Worm (Caenorhabditis elegans) whole organism, early embryonic: ENCODE data around the gene idpb-3.

Experiments used
- B0310.2 ChIP-seq: sonication (generic microtip); optimal IDR thresholded peaks from 2 replicates; lab custom pipeline; 2016; ENCODE audit warnings: mild to moderate bottlenecking, missing genetic modification characterization, missing compliant biosample characterization
- F13C5.2 ChIP-seq: sonication (generic microtip); optimal IDR thresholded peaks from 2 replicates; lab custom pipeline; 2017; ENCODE audit warnings: mild to moderate bottlenecking, missing genetic modification characterization, inconsistent platforms, missing compliant biosample characterization
- aly-1 ChIP-seq: sonication (generic microtip); optimal IDR thresholded peaks from 2 replicates; lab custom pipeline; 2016; ENCODE audit warnings: missing genetic modification characterization, missing compliant biosample characterization
- ama-1 ChIP-seq: fragments of 150-350 bp; optimal IDR thresholded peaks from 2 replicates; lab custom pipeline; 2014
- ceh-13 ChIP-seq: fragments of 200-800 bp; sonication (Bioruptor generic); optimal IDR thresholded peaks from 2 replicates; lab custom pipeline; 2018; ENCODE audit warnings: mild to moderate bottlenecking, missing genetic modification characterization, missing compliant biosample characterization
- ceh-36 ChIP-seq: sonication (generic microtip); optimal IDR thresholded peaks from 2 replicates; lab custom pipeline; 2016; ENCODE audit warnings: missing genetic modification characterization, inconsistent platforms, missing compliant biosample characterization
- ets-7 ChIP-seq: sonication (generic microtip); optimal IDR thresholded peaks from 2 replicates; lab custom pipeline; 2016; ENCODE audit warnings: missing genotype, missing genetic modification characterization, missing compliant biosample characterization
- flt-1 ChIP-seq: fragments of 200-800 bp; sonication (Bioruptor generic); IDR thresholded peaks from 2 replicates; pipeline ENCODE4 v1.3.6; 2022; ENCODE audit warnings: missing genetic modification characterization, missing compliant biosample characterization
- hmbx-1 ChIP-seq: sonication (generic microtip); optimal IDR thresholded peaks from 2 replicates; lab custom pipeline; 2016; ENCODE audit warnings: mild to moderate bottlenecking, missing genetic modification characterization, missing compliant biosample characterization
- hmg-4 ChIP-seq: fragments of 200-800 bp; sonication (Bioruptor generic); optimal IDR thresholded peaks from 2 replicates; lab custom pipeline; 2018; ENCODE audit warnings: mild to moderate bottlenecking, missing genetic modification characterization, missing compliant biosample characterization
- hnd-1 ChIP-seq: sonication (generic microtip); optimal IDR thresholded peaks from 2 replicates; lab custom pipeline; 2016; ENCODE audit warnings: missing genetic modification characterization, missing compliant biosample characterization
- pes-1 ChIP-seq: fragments of 200-800 bp; sonication (Bioruptor generic); IDR thresholded peaks from 2 replicates; pipeline ENCODE4 v1.3.6; 2022; ENCODE audit warnings: missing genetic modification reagents, missing genetic modification characterization, missing compliant biosample characterization
- scrt-1 ChIP-seq: fragments of 200-800 bp; sonication (Bioruptor generic); IDR thresholded peaks from 2 replicates; pipeline ENCODE4 v1.3.6; 2022; ENCODE audit warnings: missing genetic modification characterization, missing compliant biosample characterization
- sea-1 ChIP-seq: fragments of 200-800 bp; sonication (Bioruptor generic); conservative IDR thresholded peaks from 2 replicates; pipeline ENCODE4 v1.3.6; 2022; ENCODE audit warnings: missing genetic modification characterization, missing compliant biosample characterization
- tbx-11 ChIP-seq: fragments of 200-800 bp; sonication (Bioruptor generic); IDR thresholded peaks from 2 replicates; pipeline ENCODE4 v1.3.6; 2022; ENCODE audit warnings: missing genetic modification characterization, missing compliant biosample characterization
- tbx-37 ChIP-seq: fragments of 200-800 bp; sonication (Bioruptor generic); conservative IDR thresholded peaks from 2 replicates; pipeline ENCODE4 v1.3.6; 2022; ENCODE audit warnings: missing genetic modification reagents, missing genetic modification characterization, missing compliant biosample characterization
- tra-4 ChIP-seq: sonication (generic microtip); optimal IDR thresholded peaks from 2 replicates; lab custom pipeline; 2017; ENCODE audit warnings: missing genetic modification characterization, missing compliant biosample characterization

The idpb-3 gene

ce11 chrII:5103189-5103588 is 1.6 kb upstream of the idpb-3 start:
- TF ChIP-seq tra-4 (tag; lab: Kevin White, UChicago) = no peak
- TF ChIP-seq tbx-11 (GFP tag; lab: Robert Waterston, UW) = no peak
- TF ChIP-seq flt-1 (GFP tag; lab: Robert Waterston, UW) = no peak
- TF ChIP-seq hnd-1 (tag; lab: Kevin White, UChicago) = no peak
- TF ChIP-seq ceh-13 (GFP tag; lab: Kevin White, UChicago) = no peak
- TF ChIP-seq hmg-4 (GFP tag; lab: Kevin White, UChicago) = no peak
- TF ChIP-seq F13C5.2 (tag; lab: Kevin White, UChicago) = no peak
- TF ChIP-seq aly-1 (tag; lab: Kevin White, UChicago) = no peak
- no peak for TF ChIP-seq ama-1
- no peak for TF ChIP-seq ets-7
- TF ChIP-seq hmbx-1 = no peak
- TF ChIP-seq sea-1 = no peak
- TF ChIP-seq pes-1 (GFP tag; lab: Robert Waterston, UW) = no peak
- no peak for TF ChIP-seq scrt-1

- no peak for TF ChIP-seq ama-1
- no peak for TF ChIP-seq scrt-1
- TF ChIP-seq B0310.2 (tag; lab: Kevin White, UChicago) = no peak
- TF ChIP-seq F13C5.2 (tag; lab: Kevin White, UChicago) = no peak
- TF ChIP-seq hnd-1 (tag; lab: Kevin White, UChicago) = no peak
- TF ChIP-seq ceh-36 (tag; lab: Kevin White, UChicago) = no peak
Measured at ce11 chrII:5099649-5100048, 2.0 kb downstream of the idpb-3 start, which contains the start of gene C04G6.6. C04G6.6 (minus strand) TSS chrII:5099749.

- no peak for TF ChIP-seq scrt-1
- TF ChIP-seq tra-4 (tag; lab: Kevin White, UChicago) = no peak
- no peak for TF ChIP-seq ama-1
- no peak for TF ChIP-seq flt-1 (GFP tag; lab: Robert Waterston, UW)
- TF ChIP-seq hnd-1 (tag; lab: Kevin White, UChicago) = no peak
- TF ChIP-seq tbx-37 (GFP tag; lab: Robert Waterston, UW) = no peak
- no peak for TF ChIP-seq ceh-13 (GFP tag; lab: Kevin White, UChicago)
- TF ChIP-seq hmg-4 (GFP tag; lab: Kevin White, UChicago) = no peak
- no peak for TF ChIP-seq ceh-36 (tag; lab: Kevin White, UChicago)
- no peak for TF ChIP-seq F13C5.2 (tag; lab: Kevin White, UChicago)
- TF ChIP-seq aly-1 (tag; lab: Kevin White, UChicago) = no peak
- TF ChIP-seq pes-1 (GFP tag; lab: Robert Waterston, UW) = no peak
- TF ChIP-seq tbx-11 (GFP tag; lab: Robert Waterston, UW) = no peak
- no peak for TF ChIP-seq B0310.2 (tag; lab: Kevin White, UChicago)
- TF ChIP-seq sea-1 = no peak
Measured at ce11 chrII:5099034-5099433, 2.6 kb downstream of the idpb-3 start.

- peak; percentile 90 for TF ChIP-seq tbx-37 (GFP tag; lab: Robert Waterston, UW)
- peak; percentile 89 for TF ChIP-seq sea-1
- TF ChIP-seq scrt-1 = peak; percentile 81
- peak; percentile 99 for TF ChIP-seq tbx-11 (GFP tag; lab: Robert Waterston, UW)
Measured at ce11 chrII:5097463-5097862, 4.1 kb downstream of the idpb-3 start.

- TF ChIP-seq ets-7 (no peak), ceh-36 (tag; lab: Kevin White, UChicago) (no peak), ama-1 (no peak), hmbx-1 (no peak)
Measured at ce11 chrII:5093945-5094344, 7.7 kb downstream of the idpb-3 start, which contains the start of gene C04G6.13. C04G6.13 (plus strand) TSS chrII:5094245.

ce11 chrII:5092362-5093281 is 9.0 kb downstream of the idpb-3 start, which contains the start of gene C04G6.2:
C04G6.2 (plus strand) TSS chrII:5093231.
- TF ChIP-seq hmbx-1 (no peak), F13C5.2 (tag; lab: Kevin White, UChicago) (no peak), pes-1 (GFP tag; lab: Robert Waterston, UW) (no peak)

- TF ChIP-seq B0310.2 (tag; lab: Kevin White, UChicago) (no peak), flt-1 (GFP tag; lab: Robert Waterston, UW) (no peak), ets-7 (no peak), pes-1 (GFP tag; lab: Robert Waterston, UW) (no peak), tbx-11 (GFP tag; lab: Robert Waterston, UW) (no peak), ceh-13 (GFP tag; lab: Kevin White, UChicago) (no peak), tbx-37 (GFP tag; lab: Robert Waterston, UW) (no peak), ama-1 (no peak), aly-1 (tag; lab: Kevin White, UChicago) (no peak)
Measured at ce11 chrII:5091640-5092243, 9.9 kb downstream of the idpb-3 start, which contains the start of gene pld-1. pld-1 (minus strand) TSS chrII:5091690.

ce11 chrII:5086143-5086542 is 15.5 kb downstream of the idpb-3 start:
- TF ChIP-seq sea-1 = no peak
- TF ChIP-seq pes-1 (GFP tag; lab: Robert Waterston, UW) = no peak
- no peak for TF ChIP-seq B0310.2 (tag; lab: Kevin White, UChicago)
